Fruit fly (Drosophila melanogaster): ENCODE measurements around the gene CG3309.

The CG3309 gene

dm6 chrX:5311838-5312339 is 17.3 kb downstream of the CG3309 start, which contains the start of the genes TrxT and dhd (continued):
- no peak; the same call in 1 of the 2 replicates for TF ChIP-seq CG8765 (GFP tag; IDR thresholded peaks at IDR 0.05)
- TF ChIP-seq C15 (GFP tag; IDR thresholded peaks at IDR 0.05): no peak
- no peak for TF ChIP-seq Dek (tag; optimal IDR thresholded peaks at IDR 0.05)
- no peak for TF ChIP-seq eyg (GFP tag; optimal IDR thresholded peaks at IDR 0.05)
- no peak for TF ChIP-seq CG8944 (GFP tag; optimal IDR thresholded peaks at IDR 0.05)
- peak; percentile 41 for TF ChIP-seq CG6813 (GFP tag; optimal IDR thresholded peaks at IDR 0.05)
- peak; percentile 37 for TF ChIP-seq Antp (GFP tag; optimal IDR thresholded peaks at IDR 0.05)
- TF ChIP-seq Hr51 (GFP tag; optimal IDR thresholded peaks at IDR 0.05): no peak
- peak; percentile 65 for TF ChIP-seq unc-4 (GFP tag; IDR thresholded peaks at IDR 0.05; ENCODE audit: partially characterized antibody)
- TF ChIP-seq CG14965 (GFP tag; optimal IDR thresholded peaks at IDR 0.05; ENCODE audit: borderline replicate concordance): no peak
- TF ChIP-seq Dll (GFP tag; IDR thresholded peaks at IDR 0.05; ENCODE audit: partially characterized antibody): peak; percentile 62; the same call in 2 of the 4 replicates
- no peak for TF ChIP-seq ash1 (GFP tag; optimal IDR thresholded peaks at IDR 0.05)
- 0 out of 4 replicates have a peak, but pooled peaks have one; percentile 62 for TF ChIP-seq chinmo (GFP tag; IDR thresholded peaks at IDR 0.05; ENCODE audit: partially characterized antibody)
- TF ChIP-seq Trl (optimal IDR thresholded peaks at IDR 0.05): no peak
- no peak for TF ChIP-seq Trl (GFP tag; optimal IDR thresholded peaks at IDR 0.05)
- no peak for TF ChIP-seq CG6683 (GFP tag; optimal IDR thresholded peaks at IDR 0.05)
- TF ChIP-seq Hr78 (GFP tag; optimal IDR thresholded peaks at IDR 0.05): no peak
- no peak for TF ChIP-seq dimm (GFP tag; IDR thresholded peaks at IDR 0.05)
- peak; percentile 43 for TF ChIP-seq HHEX (GFP tag; optimal IDR thresholded peaks at IDR 0.05)
- TF ChIP-seq row (GFP tag; IDR thresholded peaks at IDR 0.05): peak; percentile 29; the same call in 1 of the 3 replicates
- peak; percentile 1 for TF ChIP-seq nerfin-1 (tag; optimal IDR thresholded peaks at IDR 0.05)
- TF ChIP-seq run (tag; optimal IDR thresholded peaks at IDR 0.05): no peak
- no peak for TF ChIP-seq CG17361 (GFP tag; IDR thresholded peaks at IDR 0.05)
- TF ChIP-seq Max (GFP tag; optimal IDR thresholded peaks at IDR 0.05): peak; percentile 6
- TF ChIP-seq BtbVII (GFP tag; optimal IDR thresholded peaks at IDR 0.05): no peak
- peak; percentile 7 for TF ChIP-seq her (GFP tag; optimal IDR thresholded peaks at IDR 0.05)
- no peak for TF ChIP-seq Kr (GFP tag; optimal IDR thresholded peaks at IDR 0.05)
- TF ChIP-seq pum (GFP tag; optimal IDR thresholded peaks at IDR 0.05): no peak
- TF ChIP-seq D19B (GFP tag; optimal IDR thresholded peaks at IDR 0.05): no peak
- no peak for TF ChIP-seq Nf-YA (GFP tag; IDR thresholded peaks at IDR 0.05)
- peak; percentile 50 for TF ChIP-seq NfI (GFP tag; optimal IDR thresholded peaks at IDR 0.05)
- TF ChIP-seq bab2 (GFP tag; optimal IDR thresholded peaks at IDR 0.05): peak; percentile 12
- TF ChIP-seq CG3407 (GFP tag; optimal IDR thresholded peaks at IDR 0.05): no peak
- peak; percentile 57; the same call in 1 of the 2 replicates for TF ChIP-seq tna (GFP tag; IDR thresholded peaks at IDR 0.05; ENCODE audit: partially characterized antibody)
- TF ChIP-seq CG6689 (GFP tag; IDR thresholded peaks at IDR 0.05): 0 out of 2 replicates have a peak, but pooled peaks have one; percentile 44
- TF ChIP-seq Sin3A (optimal IDR thresholded peaks at IDR 0.05): no peak
- TF ChIP-seq tll (GFP tag; optimal IDR thresholded peaks at IDR 0.05): no peak
- TF ChIP-seq Aef1 (GFP tag; IDR thresholded peaks at IDR 0.05): peak; percentile 12; the same call in 1 of the 3 replicates
- TF ChIP-seq wdn (GFP tag; IDR thresholded peaks at IDR 0.05): no peak
- no peak for TF ChIP-seq CG11085 (GFP tag; IDR thresholded peaks at IDR 0.05)
- TF ChIP-seq CG1647 (GFP tag; optimal IDR thresholded peaks at IDR 0.05): no peak
- no peak for TF ChIP-seq sisA (GFP tag; IDR thresholded peaks at IDR 0.05)
- TF ChIP-seq esg (GFP tag; conservative IDR thresholded peaks at IDR 0.05): no peak
- no peak for TF ChIP-seq Dip3 (GFP tag; optimal IDR thresholded peaks at IDR 0.05)
- TF ChIP-seq Nf-YB (GFP tag; optimal IDR thresholded peaks at IDR 0.05): no peak
- no peak for TF ChIP-seq fu2 (GFP tag; optimal IDR thresholded peaks at IDR 0.05)
- TF ChIP-seq Lhr (GFP tag; optimal IDR thresholded peaks at IDR 0.05): peak; percentile 50
- TF ChIP-seq gsb-n (tag; optimal IDR thresholded peaks at IDR 0.05): no peak
- no peak for TF ChIP-seq tin (GFP tag; optimal IDR thresholded peaks at IDR 0.05)
- no peak for TF ChIP-seq cg (GFP tag; optimal IDR thresholded peaks at IDR 0.05)
